Worm (Caenorhabditis elegans): ENCODE data around the gene str-114.

DNA sequence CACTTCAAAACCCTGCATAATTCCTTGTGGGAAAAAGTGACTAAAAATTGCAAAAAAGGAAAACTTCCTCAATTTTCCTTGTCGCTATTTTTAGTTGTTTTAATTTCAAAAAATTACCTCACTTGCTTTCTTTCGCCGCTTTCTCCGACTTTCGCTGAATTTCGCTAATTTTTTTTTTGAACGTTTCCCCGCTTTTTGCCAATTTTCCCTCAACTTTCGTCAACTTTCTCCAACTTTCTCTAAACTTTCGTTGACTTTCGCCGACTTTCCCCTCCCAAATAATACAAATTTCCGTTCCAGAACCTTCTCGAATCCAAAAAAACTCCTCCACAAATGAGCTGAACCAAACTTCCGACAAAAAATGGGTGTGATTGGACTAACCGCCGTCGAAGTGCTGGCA is 33.0 kb downstream of the str-114 start, which contains the start of gene W08A12.3:
- TF ChIP-seq elt-2 (tag; optimal IDR thresholded peaks at IDR 0.05) (no peak), snpc-4 (tag; optimal IDR thresholded peaks at IDR 0.05) (no peak), pqm-1 (tag; optimal IDR thresholded peaks at IDR 0.05) (no peak), lin-14 (GFP tag; optimal IDR thresholded peaks at IDR 0.05) (no peak), unc-98 (GFP tag; IDR thresholded peaks at IDR 0.05) (no peak)
